Fruit fly (Drosophila melanogaster) whole organism, prepupa: ENCODE data around the gene CG3345.

ENCODE experiments used
- Blimp-1 ChIP-seq: fragments of 200-800 bp; sonication (Bioruptor generic); optimal IDR thresholded peaks from 3 replicates; lab custom pipeline; 2017; ENCODE audit warnings: missing biosample characterization, missing genetic modification characterization, mild to moderate bottlenecking, moderate library complexity, missing genetic modification reagents
- CG10669 ChIP-seq: fragments of 200-800 bp; sonication (Bioruptor generic); optimal IDR thresholded peaks from 3 replicates; lab custom pipeline; 2018; ENCODE audit warnings: missing biosample characterization, mild to moderate bottlenecking, missing genetic modification characterization, moderate library complexity
- CG11294 ChIP-seq: fragments of 200-800 bp; sonication (Bioruptor generic); IDR thresholded peaks from 2 replicates; pipeline ENCODE4 v1.3.6; 2022; ENCODE audit warnings: missing biosample characterization, missing genetic modification characterization
- CG11762 ChIP-seq: fragments of 200-800 bp; sonication (Bioruptor generic); optimal IDR thresholded peaks from 3 replicates; lab custom pipeline; 2016; ENCODE audit warnings: missing biosample characterization, missing genetic modification characterization; ENCODE audit not compliant: insufficient read depth
- CG11902 ChIP-seq: fragments of 200-800 bp; sonication (Bioruptor generic); optimal IDR thresholded peaks from 3 replicates; lab custom pipeline; 2016; ENCODE audit warnings: missing biosample characterization, missing genetic modification characterization
- CG15336 ChIP-seq: fragments of 200-800 bp; sonication (Bioruptor generic); IDR thresholded peaks from 2 replicates; pipeline ENCODE4 v1.3.6; 2022; ENCODE audit warnings: missing biosample characterization, missing genetic modification characterization
- CG16779 ChIP-seq: fragments of 200-800 bp; sonication (Bioruptor generic); optimal IDR thresholded peaks from 3 replicates; lab custom pipeline; 2017; ENCODE audit warnings: missing biosample characterization, mild to moderate bottlenecking, missing genetic modification characterization
- CG31627 ChIP-seq: fragments of 200-800 bp; sonication (Bioruptor generic); optimal IDR thresholded peaks from 3 replicates; lab custom pipeline; 2016; ENCODE audit warnings: missing biosample characterization, missing genetic modification characterization
- CG32006 ChIP-seq: fragments of 200-800 bp; sonication (Bioruptor generic); optimal IDR thresholded peaks from 3 replicates; lab custom pipeline; 2017; ENCODE audit warnings: missing biosample characterization, mild to moderate bottlenecking, missing genetic modification characterization
- CG34406 ChIP-seq: fragments of 200-800 bp; sonication (Bioruptor generic); optimal IDR thresholded peaks from 3 replicates; lab custom pipeline; 2016; ENCODE audit warnings: missing biosample characterization, missing genetic modification characterization
- CG4318 ChIP-seq: fragments of 200-800 bp; sonication (Bioruptor generic); optimal IDR thresholded peaks from 3 replicates; lab custom pipeline; 2017; ENCODE audit warnings: missing biosample characterization, mild to moderate bottlenecking, missing genetic modification characterization
- CG6163 ChIP-seq: fragments of 200-800 bp; sonication (Bioruptor generic); IDR thresholded peaks from 3 replicates; pipeline ENCODE4 v1.3.6; 2022; ENCODE audit warnings: missing biosample characterization, missing genetic modification characterization
- CG6792 ChIP-seq: fragments of 200-800 bp; sonication (Bioruptor generic); optimal IDR thresholded peaks from 3 replicates; lab custom pipeline; 2016; ENCODE audit warnings: missing biosample characterization, missing genetic modification characterization
- CG6808 ChIP-seq: fragments of 200-800 bp; sonication (Bioruptor generic); optimal IDR thresholded peaks from 3 replicates; lab custom pipeline; 2017; ENCODE audit warnings: missing biosample characterization, missing genetic modification characterization, mild to moderate bottlenecking, moderate library complexity, missing genetic modification reagents
- CG6854 ChIP-seq: fragments of 200-800 bp; sonication (Bioruptor generic); optimal IDR thresholded peaks from 2 replicates; lab custom pipeline; 2017; ENCODE audit warnings: missing biosample characterization, mild to moderate bottlenecking, missing genetic modification characterization
- CG7368 ChIP-seq: fragments of 200-800 bp; sonication (Bioruptor generic); optimal IDR thresholded peaks from 3 replicates; lab custom pipeline; 2016; ENCODE audit warnings: missing biosample characterization, missing genetic modification characterization
- CG8119 ChIP-seq: fragments of 200-800 bp; sonication (Bioruptor generic); IDR thresholded peaks from 3 replicates; pipeline ENCODE4 v1.3.6; 2022; ENCODE audit warnings: missing biosample characterization, missing genetic modification characterization
- CG8319 ChIP-seq: fragments of 200-800 bp; sonication (Bioruptor generic); optimal IDR thresholded peaks from 3 replicates; lab custom pipeline; 2016; ENCODE audit warnings: missing biosample characterization, missing genetic modification characterization
- CG8632 ChIP-seq: fragments of 200-800 bp; sonication (Bioruptor generic); optimal IDR thresholded peaks from 3 replicates; lab custom pipeline; 2016; ENCODE audit warnings: missing biosample characterization, missing genetic modification characterization
- CG9139 ChIP-seq: fragments of 200-800 bp; sonication (Bioruptor generic); optimal IDR thresholded peaks from 3 replicates; lab custom pipeline; 2017; ENCODE audit warnings: missing biosample characterization, mild to moderate bottlenecking, missing genetic modification characterization
- Eip75B ChIP-seq: fragments of 200-800 bp; sonication (Bioruptor generic); optimal IDR thresholded peaks from 3 replicates; lab custom pipeline; 2016; ENCODE audit warnings: missing biosample characterization, missing genetic modification characterization
- Eip78C ChIP-seq: fragments of 200-800 bp; sonication (Bioruptor generic); peaks from one replicate; lab custom pipeline; 2016; ENCODE audit warnings: missing biosample characterization, missing genetic modification characterization
- Eip93F ChIP-seq: fragments of 200-800 bp; sonication (Bioruptor generic); optimal IDR thresholded peaks from 2 replicates; lab custom pipeline; 2016; ENCODE audit warnings: missing biosample characterization, mild to moderate bottlenecking, missing genetic modification characterization
- Gug ChIP-seq: fragments of 200-800 bp; sonication (Bioruptor generic); IDR thresholded peaks from 2 replicates; pipeline ENCODE4 v1.3.6; 2022; ENCODE audit warnings: missing biosample characterization, missing genetic modification characterization
- Hr38 ChIP-seq: sonication (Bioruptor generic); optimal IDR thresholded peaks from 2 replicates; lab custom pipeline; 2016; ENCODE audit warnings: missing biosample characterization, missing genetic modification characterization
- Hr39 ChIP-seq: fragments of 200-800 bp; sonication (Bioruptor generic); optimal IDR thresholded peaks from 2 replicates; lab custom pipeline; 2016; ENCODE audit warnings: missing biosample characterization, missing genetic modification characterization
- Hr4 ChIP-seq: fragments of 200-800 bp; sonication (Bioruptor generic); optimal IDR thresholded peaks from 3 replicates; lab custom pipeline; 2016; ENCODE audit warnings: missing biosample characterization, missing genetic modification characterization
- Lpt ChIP-seq: fragments of 200-800 bp; sonication (Bioruptor generic); optimal IDR thresholded peaks from 3 replicates; lab custom pipeline; 2016; ENCODE audit warnings: missing biosample characterization, missing genetic modification characterization
- OdsH ChIP-seq: fragments of 200-800 bp; sonication (Bioruptor generic); optimal IDR thresholded peaks from 3 replicates; lab custom pipeline; 2016; ENCODE audit warnings: missing biosample characterization, missing genetic modification characterization
- Smox ChIP-seq: fragments of 200-800 bp; sonication (Bioruptor generic); optimal IDR thresholded peaks from 3 replicates; lab custom pipeline; 2016; ENCODE audit warnings: missing biosample characterization, missing genetic modification characterization
- Sox102F ChIP-seq: fragments of 200-800 bp; sonication (Bioruptor generic); optimal IDR thresholded peaks from 2 replicates; lab custom pipeline; 2016; ENCODE audit warnings: missing biosample characterization, mild to moderate bottlenecking, missing genetic modification characterization
- Sox14 ChIP-seq: fragments of 200-800 bp; sonication (Bioruptor generic); optimal IDR thresholded peaks from 3 replicates; lab custom pipeline; 2016; ENCODE audit warnings: missing biosample characterization, missing genetic modification characterization
- Sox15 ChIP-seq: fragments of 200-800 bp; sonication (Bioruptor generic); optimal IDR thresholded peaks from 3 replicates; lab custom pipeline; 2016; ENCODE audit warnings: missing biosample characterization, missing genetic modification characterization
- achi ChIP-seq: fragments of 200-800 bp; sonication (Bioruptor generic); optimal IDR thresholded peaks from 3 replicates; lab custom pipeline; 2016; ENCODE audit warnings: missing biosample characterization, missing genetic modification characterization
- dsx ChIP-seq: fragments of 200-800 bp; optimal IDR thresholded peaks from 3 replicates; lab custom pipeline; 2019; ENCODE audit warnings: missing biosample characterization, mild to moderate bottlenecking, missing genetic modification characterization, moderate library complexity; ENCODE audit not compliant: poor library complexity, severe bottlenecking
- eg ChIP-seq: fragments of 200-800 bp; sonication (Bioruptor generic); IDR thresholded peaks from 3 replicates; pipeline ENCODE4 v1.3.6; 2022; ENCODE audit warnings: missing biosample characterization, missing genetic modification characterization
- esn ChIP-seq: fragments of 200-800 bp; sonication (Bioruptor generic); optimal IDR thresholded peaks from 2 replicates; lab custom pipeline; 2016; ENCODE audit warnings: missing biosample characterization, mild to moderate bottlenecking, missing genetic modification characterization, moderate library complexity
- fd59A ChIP-seq: fragments of 200-800 bp; sonication (Bioruptor generic); optimal IDR thresholded peaks from 2 replicates; lab custom pipeline; 2017; ENCODE audit warnings: missing biosample characterization, mild to moderate bottlenecking, missing genetic modification characterization, missing genetic modification reagents
- fd85E ChIP-seq: fragments of 200-800 bp; sonication (Bioruptor generic); optimal IDR thresholded peaks from 3 replicates; lab custom pipeline; 2016; ENCODE audit warnings: missing biosample characterization, missing genetic modification characterization
- lz ChIP-seq: fragments of 200-800 bp; sonication (Bioruptor generic); optimal IDR thresholded peaks from 3 replicates; lab custom pipeline; 2016; ENCODE audit warnings: missing biosample characterization, missing genetic modification characterization
- net ChIP-seq: fragments of 200-800 bp; sonication (Bioruptor generic); optimal IDR thresholded peaks from 3 replicates; lab custom pipeline; 2016; ENCODE audit warnings: missing biosample characterization, missing genetic modification characterization
- pdm3 ChIP-seq: fragments of 200-800 bp; sonication (Bioruptor generic); optimal IDR thresholded peaks from 3 replicates; lab custom pipeline; 2016; ENCODE audit warnings: missing biosample characterization, missing genetic modification characterization
- salr ChIP-seq, 2 experiments: fragments of 200-800 bp; sonication (Bioruptor generic); optimal IDR thresholded peaks; 3 replicates each; lab custom pipeline; 2016 to 2018; ENCODE audit warnings: missing biosample characterization in 2 of 2, missing genetic modification characterization in 2 of 2, mild to moderate bottlenecking in 1 of 2
- svp ChIP-seq: fragments of 200-800 bp; sonication (Bioruptor generic); peaks from one replicate; lab custom pipeline; 2016; ENCODE audit warnings: missing biosample characterization, missing genetic modification characterization
- topi ChIP-seq: fragments of 200-800 bp; sonication (Bioruptor generic); optimal IDR thresholded peaks from 3 replicates; lab custom pipeline; 2016; ENCODE audit warnings: missing biosample characterization, missing genetic modification characterization
- vri ChIP-seq: fragments of 200-800 bp; sonication (Bioruptor generic); optimal IDR thresholded peaks from 3 replicates; lab custom pipeline; 2016; ENCODE audit warnings: missing biosample characterization, mild to moderate bottlenecking, missing genetic modification characterization

The CG3345 gene

dm6 chr2L:250507-251215 is 18.2 kb upstream of the CG3345 start, which contains the start of gene kis (continued):
- TF ChIP-seq Eip75B (GFP tag; lab: Kevin White, UChicago) (peak; percentile 43), CG8632 (GFP tag; lab: Kevin White, UChicago) (peak; percentile 7), CG4318 (GFP tag; lab: Kevin White, UChicago) (no peak)

- TF ChIP-seq CG8119 (no peak), Sox14 (GFP tag; lab: Kevin White, UChicago) (peak; percentile 57), esn (peak; percentile 8)
Observed at dm6 chr2L:252174-252573, 16.7 kb upstream of the CG3345 start, which contains the start of gene Rpp30. TSS of gene Rpp30 (minus strand) at chr2L:252373.

dm6 chr2L:267441-268089 is 1.3 kb upstream of the CG3345 start, which contains the start of gene CG17075:
TSS of gene CG17075 (minus strand) at chr2L:267505.
- TF ChIP-seq Hr4 (GFP tag; lab: Kevin White, UChicago) (peak; percentile 95), CG11294 (peak; percentile 83), Sox15 (GFP tag; lab: Kevin White, UChicago) (peak; percentile 65), CG6792 (peak; percentile 82), CG6808 (peak; percentile 71), CG10669 (GFP tag; lab: Kevin White, UChicago) (peak; percentile 80), Gug (GFP tag; lab: Robert Waterston, UW) (peak; percentile 92), CG32006 (peak; percentile 96), Smox (no peak), Eip75B (GFP tag; lab: Kevin White, UChicago) (peak; percentile 90), CG16779 (tag; lab: Kevin White, UChicago) (peak; percentile 89), vri (GFP tag; lab: Kevin White, UChicago) (no peak), CG15336 (GFP tag; lab: Robert Waterston, UW) (peak; percentile 98), fd85E (GFP tag; lab: Kevin White, UChicago) (peak; percentile 32), CG4318 (GFP tag; lab: Kevin White, UChicago) (no peak), pdm3 (GFP tag; lab: Kevin White, UChicago) (no peak), svp (GFP tag; lab: Kevin White, UChicago) (no peak), net (GFP tag; lab: Kevin White, UChicago) (peak; percentile 93), CG31627 (GFP tag; lab: Kevin White, UChicago) (peak; percentile 69), fd59A (peak; percentile 72), dsx (GFP tag; lab: Kevin White, UChicago) (peak; percentile 78), Eip78C (GFP tag; lab: Kevin White, UChicago) (peak; percentile 95), OdsH (GFP tag; lab: Kevin White, UChicago) (peak; percentile 92), Sox102F (GFP tag; lab: Kevin White, UChicago) (no peak), achi (GFP tag; lab: Kevin White, UChicago) (peak; percentile 89), CG8119 (peak; percentile 97), Lpt (peak; percentile 89), lz (GFP tag; lab: Kevin White, UChicago) (peak; percentile 75), CG11762 (GFP tag; lab: Kevin White, UChicago) (peak; percentile 82), CG9139 (peak; percentile 34), Blimp-1 (GFP tag; lab: Kevin White, UChicago) (peak; percentile 46), CG6163 (GFP tag; lab: Robert Waterston, UW) (peak; percentile 96), topi (GFP tag; lab: Kevin White, UChicago) (peak; percentile 79), Hr38 (GFP tag; lab: Kevin White, UChicago) (no peak), CG34406 (GFP tag; lab: Kevin White, UChicago) (peak; percentile 80), CG7368 (GFP tag; lab: Kevin White, UChicago) (peak; percentile 81), CG8319 (GFP tag; lab: Kevin White, UChicago) (peak; percentile 75), Hr39 (peak; percentile 61), salr (GFP tag; optimal IDR thresholded peaks at IDR 0.05; lab: Kevin White, UChicago) (peak; percentile 58 to 83), CG11902 (GFP tag; lab: Kevin White, UChicago) (peak; percentile 61), eg (GFP tag; lab: Robert Waterston, UW) (peak; percentile 97), CG6854 (GFP tag; lab: Kevin White, UChicago) (no peak), Eip93F (GFP tag; lab: Kevin White, UChicago) (no peak)
